Fruit fly (Drosophila melanogaster) whole organism, prepupa: ENCODE measurements around the gene CG7131.
A peak's percentile ranks its signal among the peaks of the same experiment; 100 is the strongest.

Source experiments
- Blimp-1 ChIP-seq: fragments of 200-800 bp; sonication (Bioruptor generic); optimal IDR thresholded peaks from 3 replicates; lab custom pipeline; 2017; ENCODE audit warnings: missing biosample characterization, missing genetic modification characterization, mild to moderate bottlenecking, moderate library complexity, missing genetic modification reagents
- CG10631 ChIP-seq: fragments of 200-800 bp; sonication (Bioruptor generic); optimal IDR thresholded peaks from 2 replicates; lab custom pipeline; 2016; ENCODE audit warnings: missing biosample characterization, missing genetic modification characterization
- CG11294 ChIP-seq: fragments of 200-800 bp; sonication (Bioruptor generic); IDR thresholded peaks from 2 replicates; pipeline ENCODE4 v1.3.6; 2022; ENCODE audit warnings: missing biosample characterization, missing genetic modification characterization
- CG11762 ChIP-seq: fragments of 200-800 bp; sonication (Bioruptor generic); optimal IDR thresholded peaks from 3 replicates; lab custom pipeline; 2016; ENCODE audit warnings: missing biosample characterization, missing genetic modification characterization; ENCODE audit not compliant: insufficient read depth
- CG15336 ChIP-seq: fragments of 200-800 bp; sonication (Bioruptor generic); IDR thresholded peaks from 2 replicates; pipeline ENCODE4 v1.3.6; 2022; ENCODE audit warnings: missing biosample characterization, missing genetic modification characterization
- CG1621 ChIP-seq: fragments of 200-800 bp; sonication (Bioruptor generic); optimal IDR thresholded peaks from 3 replicates; lab custom pipeline; 2018; ENCODE audit warnings: missing biosample characterization, mild to moderate bottlenecking, missing genetic modification characterization
- CG16779 ChIP-seq: fragments of 200-800 bp; sonication (Bioruptor generic); optimal IDR thresholded peaks from 3 replicates; lab custom pipeline; 2017; ENCODE audit warnings: missing biosample characterization, mild to moderate bottlenecking, missing genetic modification characterization
- CG3032 ChIP-seq: fragments of 200-800 bp; optimal IDR thresholded peaks from 2 replicates; lab custom pipeline; 2019; ENCODE audit warnings: missing biosample characterization, mild to moderate bottlenecking, missing genetic modification characterization, moderate library complexity
- CG32006 ChIP-seq: fragments of 200-800 bp; sonication (Bioruptor generic); optimal IDR thresholded peaks from 3 replicates; lab custom pipeline; 2017; ENCODE audit warnings: missing biosample characterization, mild to moderate bottlenecking, missing genetic modification characterization
- CG34406 ChIP-seq: fragments of 200-800 bp; sonication (Bioruptor generic); optimal IDR thresholded peaks from 3 replicates; lab custom pipeline; 2016; ENCODE audit warnings: missing biosample characterization, missing genetic modification characterization
- CG4318 ChIP-seq: fragments of 200-800 bp; sonication (Bioruptor generic); optimal IDR thresholded peaks from 3 replicates; lab custom pipeline; 2017; ENCODE audit warnings: missing biosample characterization, mild to moderate bottlenecking, missing genetic modification characterization
- CG6792 ChIP-seq: fragments of 200-800 bp; sonication (Bioruptor generic); optimal IDR thresholded peaks from 3 replicates; lab custom pipeline; 2016; ENCODE audit warnings: missing biosample characterization, missing genetic modification characterization
- CG6854 ChIP-seq: fragments of 200-800 bp; sonication (Bioruptor generic); optimal IDR thresholded peaks from 2 replicates; lab custom pipeline; 2017; ENCODE audit warnings: missing biosample characterization, mild to moderate bottlenecking, missing genetic modification characterization
- CG7368 ChIP-seq: fragments of 200-800 bp; sonication (Bioruptor generic); optimal IDR thresholded peaks from 3 replicates; lab custom pipeline; 2016; ENCODE audit warnings: missing biosample characterization, missing genetic modification characterization
- CG8119 ChIP-seq: fragments of 200-800 bp; sonication (Bioruptor generic); IDR thresholded peaks from 3 replicates; pipeline ENCODE4 v1.3.6; 2022; ENCODE audit warnings: missing biosample characterization, missing genetic modification characterization
- CG8319 ChIP-seq: fragments of 200-800 bp; sonication (Bioruptor generic); optimal IDR thresholded peaks from 3 replicates; lab custom pipeline; 2016; ENCODE audit warnings: missing biosample characterization, missing genetic modification characterization
- CG8632 ChIP-seq: fragments of 200-800 bp; sonication (Bioruptor generic); optimal IDR thresholded peaks from 3 replicates; lab custom pipeline; 2016; ENCODE audit warnings: missing biosample characterization, missing genetic modification characterization
- CG9139 ChIP-seq: fragments of 200-800 bp; sonication (Bioruptor generic); optimal IDR thresholded peaks from 3 replicates; lab custom pipeline; 2017; ENCODE audit warnings: missing biosample characterization, mild to moderate bottlenecking, missing genetic modification characterization
- Eip75B ChIP-seq: fragments of 200-800 bp; sonication (Bioruptor generic); optimal IDR thresholded peaks from 3 replicates; lab custom pipeline; 2016; ENCODE audit warnings: missing biosample characterization, missing genetic modification characterization
- Eip78C ChIP-seq: fragments of 200-800 bp; sonication (Bioruptor generic); peaks from one replicate; lab custom pipeline; 2016; ENCODE audit warnings: missing biosample characterization, missing genetic modification characterization
- Ets21C ChIP-seq: fragments of 200-800 bp; sonication (Bioruptor generic); optimal IDR thresholded peaks from 3 replicates; lab custom pipeline; 2016; ENCODE audit warnings: missing biosample characterization, missing genetic modification characterization
- Ets96B ChIP-seq: fragments of 200-800 bp; optimal IDR thresholded peaks from 2 replicates; lab custom pipeline; 2019; ENCODE audit warnings: missing biosample characterization, mild to moderate bottlenecking, missing genetic modification characterization, moderate library complexity
- Gug ChIP-seq: fragments of 200-800 bp; sonication (Bioruptor generic); IDR thresholded peaks from 2 replicates; pipeline ENCODE4 v1.3.6; 2022; ENCODE audit warnings: missing biosample characterization, missing genetic modification characterization
- Hr38 ChIP-seq: sonication (Bioruptor generic); optimal IDR thresholded peaks from 2 replicates; lab custom pipeline; 2016; ENCODE audit warnings: missing biosample characterization, missing genetic modification characterization
- Hr4 ChIP-seq: fragments of 200-800 bp; sonication (Bioruptor generic); optimal IDR thresholded peaks from 3 replicates; lab custom pipeline; 2016; ENCODE audit warnings: missing biosample characterization, missing genetic modification characterization
- Lpt ChIP-seq: fragments of 200-800 bp; sonication (Bioruptor generic); optimal IDR thresholded peaks from 3 replicates; lab custom pipeline; 2016; ENCODE audit warnings: missing biosample characterization, missing genetic modification characterization
- Met ChIP-seq: fragments of 200-800 bp; sonication (Bioruptor generic); optimal IDR thresholded peaks from 3 replicates; lab custom pipeline; 2016; ENCODE audit warnings: missing biosample characterization, missing genetic modification characterization
- OdsH ChIP-seq: fragments of 200-800 bp; sonication (Bioruptor generic); optimal IDR thresholded peaks from 3 replicates; lab custom pipeline; 2016; ENCODE audit warnings: missing biosample characterization, missing genetic modification characterization
- Sox102F ChIP-seq: fragments of 200-800 bp; sonication (Bioruptor generic); optimal IDR thresholded peaks from 2 replicates; lab custom pipeline; 2016; ENCODE audit warnings: missing biosample characterization, mild to moderate bottlenecking, missing genetic modification characterization
- Sox14 ChIP-seq: fragments of 200-800 bp; sonication (Bioruptor generic); optimal IDR thresholded peaks from 3 replicates; lab custom pipeline; 2016; ENCODE audit warnings: missing biosample characterization, missing genetic modification characterization
- Sox15 ChIP-seq: fragments of 200-800 bp; sonication (Bioruptor generic); optimal IDR thresholded peaks from 3 replicates; lab custom pipeline; 2016; ENCODE audit warnings: missing biosample characterization, missing genetic modification characterization
- achi ChIP-seq: fragments of 200-800 bp; sonication (Bioruptor generic); optimal IDR thresholded peaks from 3 replicates; lab custom pipeline; 2016; ENCODE audit warnings: missing biosample characterization, missing genetic modification characterization
- acj6 ChIP-seq: fragments of 200-800 bp; sonication (Bioruptor generic); optimal IDR thresholded peaks from 3 replicates; lab custom pipeline; 2016; ENCODE audit warnings: missing biosample characterization, missing genetic modification characterization
- cyc ChIP-seq: fragments of 200-800 bp; sonication (Bioruptor generic); optimal IDR thresholded peaks from 3 replicates; lab custom pipeline; 2016; ENCODE audit warnings: missing biosample characterization, missing genetic modification characterization
- dac ChIP-seq: fragments of 200-800 bp; sonication (Bioruptor generic); optimal IDR thresholded peaks from 2 replicates; lab custom pipeline; 2017; ENCODE audit warnings: missing biosample characterization, mild to moderate bottlenecking, missing genetic modification characterization
- dsx ChIP-seq: fragments of 200-800 bp; optimal IDR thresholded peaks from 3 replicates; lab custom pipeline; 2019; ENCODE audit warnings: missing biosample characterization, mild to moderate bottlenecking, missing genetic modification characterization, moderate library complexity; ENCODE audit not compliant: poor library complexity, severe bottlenecking
- eg ChIP-seq: fragments of 200-800 bp; sonication (Bioruptor generic); IDR thresholded peaks from 3 replicates; pipeline ENCODE4 v1.3.6; 2022; ENCODE audit warnings: missing biosample characterization, missing genetic modification characterization
- esn ChIP-seq: fragments of 200-800 bp; sonication (Bioruptor generic); optimal IDR thresholded peaks from 2 replicates; lab custom pipeline; 2016; ENCODE audit warnings: missing biosample characterization, mild to moderate bottlenecking, missing genetic modification characterization, moderate library complexity
- fd85E ChIP-seq: fragments of 200-800 bp; sonication (Bioruptor generic); optimal IDR thresholded peaks from 3 replicates; lab custom pipeline; 2016; ENCODE audit warnings: missing biosample characterization, missing genetic modification characterization
- fkh ChIP-seq: fragments of 200-800 bp; sonication (Bioruptor generic); optimal IDR thresholded peaks from 3 replicates; lab custom pipeline; 2017; ENCODE audit warnings: missing biosample characterization, mild to moderate bottlenecking, missing genetic modification characterization, moderate library complexity
- lz ChIP-seq: fragments of 200-800 bp; sonication (Bioruptor generic); optimal IDR thresholded peaks from 3 replicates; lab custom pipeline; 2016; ENCODE audit warnings: missing biosample characterization, missing genetic modification characterization
- net ChIP-seq: fragments of 200-800 bp; sonication (Bioruptor generic); optimal IDR thresholded peaks from 3 replicates; lab custom pipeline; 2016; ENCODE audit warnings: missing biosample characterization, missing genetic modification characterization
- pdm3 ChIP-seq: fragments of 200-800 bp; sonication (Bioruptor generic); optimal IDR thresholded peaks from 3 replicates; lab custom pipeline; 2016; ENCODE audit warnings: missing biosample characterization, missing genetic modification characterization
- ss ChIP-seq, 2 experiments: fragments of 200-800 bp; sonication (Bioruptor generic); optimal IDR thresholded peaks; 2 replicates in 1 of 2; 3 replicates in 1 of 2; lab custom pipeline; 2017 to 2018; ENCODE audit warnings: mild to moderate bottlenecking in 2 of 2, missing biosample characterization in 2 of 2, missing genetic modification characterization in 2 of 2, moderate library complexity in 1 of 2
- svp ChIP-seq: fragments of 200-800 bp; sonication (Bioruptor generic); peaks from one replicate; lab custom pipeline; 2016; ENCODE audit warnings: missing biosample characterization, missing genetic modification characterization
- vri ChIP-seq: fragments of 200-800 bp; sonication (Bioruptor generic); optimal IDR thresholded peaks from 3 replicates; lab custom pipeline; 2016; ENCODE audit warnings: missing biosample characterization, mild to moderate bottlenecking, missing genetic modification characterization

CG7131 gene

DNA sequence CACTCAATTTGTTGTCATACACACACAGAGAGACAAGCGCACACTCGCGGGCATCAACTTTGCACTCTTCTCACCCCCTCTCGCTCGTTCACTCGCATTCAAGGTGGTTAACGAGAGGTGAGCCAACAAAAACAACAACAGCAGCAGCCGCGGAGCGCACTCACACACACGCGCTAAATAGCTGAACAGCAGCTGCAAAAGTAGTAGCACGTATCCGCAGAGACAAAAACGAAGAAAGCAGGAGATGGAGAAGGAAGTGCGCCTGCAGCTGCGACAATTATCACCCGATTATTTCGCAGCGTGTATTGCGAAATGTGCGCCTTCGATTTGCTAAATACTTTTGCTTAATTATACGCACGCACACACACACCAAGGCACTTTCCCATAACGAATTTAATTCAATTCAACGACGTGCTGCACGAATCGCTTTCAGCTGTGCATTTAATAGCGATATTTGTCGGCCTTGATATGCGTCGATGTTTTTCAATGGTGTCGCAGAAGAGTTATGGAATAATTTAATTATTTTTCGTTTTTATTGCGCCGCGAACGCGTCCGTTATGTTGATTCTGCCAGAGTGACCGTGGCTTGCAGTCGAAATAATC, 9.8 kb upstream of the CG7131 start (continued):
- peak; percentile 57 for TF ChIP-seq CG8119 (GFP tag; lab: Robert Waterston, UW)
- peak; percentile 70 for TF ChIP-seq svp (GFP tag; lab: Kevin White, UChicago)
- TF ChIP-seq Met (GFP tag; lab: Kevin White, UChicago): no peak
- TF ChIP-seq Sox14 (GFP tag; lab: Kevin White, UChicago): peak; percentile 38
- peak; percentile 20 for TF ChIP-seq CG32006 (GFP tag; lab: Kevin White, UChicago)
- TF ChIP-seq achi (GFP tag; lab: Kevin White, UChicago): peak; percentile 19
- TF ChIP-seq CG15336 (GFP tag; lab: Robert Waterston, UW): peak; percentile 56
- TF ChIP-seq CG4318: no peak
- TF ChIP-seq Blimp-1 (GFP tag; lab: Kevin White, UChicago): no peak
- TF ChIP-seq Sox15 (GFP tag; lab: Kevin White, UChicago): no peak
- peak; percentile 51 for TF ChIP-seq vri (GFP tag; lab: Kevin White, UChicago)
- TF ChIP-seq pdm3: peak; percentile 5
- TF ChIP-seq CG16779 (tag; lab: Kevin White, UChicago): peak; percentile 28

- peak; percentile 44 for TF ChIP-seq OdsH (GFP tag; lab: Kevin White, UChicago)
- TF ChIP-seq Eip78C (GFP tag; lab: Kevin White, UChicago): peak; percentile 40
- TF ChIP-seq CG8632 (GFP tag; lab: Kevin White, UChicago): peak; percentile 18
- no peak for TF ChIP-seq CG6792 (GFP tag; lab: Kevin White, UChicago)
- peak; percentile 67 for TF ChIP-seq svp (GFP tag; lab: Kevin White, UChicago)
- TF ChIP-seq esn (GFP tag; lab: Kevin White, UChicago): no peak
- TF ChIP-seq Blimp-1 (GFP tag; lab: Kevin White, UChicago): no peak
- no peak for TF ChIP-seq Met (GFP tag; lab: Kevin White, UChicago)
- TF ChIP-seq CG11294 (GFP tag; lab: Robert Waterston, UW): peak; percentile 33; the same call in 1 of the 2 replicates
- peak; percentile 58; the same call in 2 of the 3 replicates for TF ChIP-seq eg (GFP tag; lab: Robert Waterston, UW)
- TF ChIP-seq CG8319 (GFP tag; lab: Kevin White, UChicago): no peak
- no peak for TF ChIP-seq ss (GFP tag; optimal IDR thresholded peaks at IDR 0.05; lab: Kevin White, UChicago)
- peak; percentile 41; the same call in 1 of the 2 replicates for TF ChIP-seq Gug (GFP tag; lab: Robert Waterston, UW)
- TF ChIP-seq acj6: peak; percentile 12
- TF ChIP-seq Hr38 (GFP tag; lab: Kevin White, UChicago): no peak
- TF ChIP-seq lz (GFP tag; lab: Kevin White, UChicago): no peak
- no peak for TF ChIP-seq Ets21C (GFP tag; lab: Kevin White, UChicago)
- TF ChIP-seq dac (GFP tag; lab: Kevin White, UChicago): peak; percentile 31
- peak; percentile 46 for TF ChIP-seq CG10631 (GFP tag; lab: Kevin White, UChicago)
- no peak for TF ChIP-seq dsx (GFP tag; lab: Kevin White, UChicago)
- TF ChIP-seq CG8119 (GFP tag; lab: Robert Waterston, UW): peak; percentile 42; the same call in 1 of the 3 replicates
- TF ChIP-seq CG1621 (tag; lab: Kevin White, UChicago): no peak
- peak; percentile 52 for TF ChIP-seq fkh
- TF ChIP-seq Hr4 (GFP tag; lab: Kevin White, UChicago): peak; percentile 47
- TF ChIP-seq CG7368 (GFP tag; lab: Kevin White, UChicago): peak; percentile 4
- TF ChIP-seq Sox102F (GFP tag; lab: Kevin White, UChicago): no peak
- peak; percentile 13 for TF ChIP-seq CG3032 (tag; lab: Kevin White, UChicago)
- no peak for TF ChIP-seq CG9139 (GFP tag; lab: Kevin White, UChicago)
- no peak for TF ChIP-seq CG11762 (GFP tag; lab: Kevin White, UChicago)
- TF ChIP-seq CG6854 (GFP tag; lab: Kevin White, UChicago): no peak
- TF ChIP-seq Sox15 (GFP tag; lab: Kevin White, UChicago): no peak
- peak; percentile 22 for TF ChIP-seq Eip75B
- peak; percentile 19 for TF ChIP-seq CG4318
- TF ChIP-seq Lpt (GFP tag; lab: Kevin White, UChicago): no peak
- no peak for TF ChIP-seq net (GFP tag; lab: Kevin White, UChicago)
- peak; percentile 24 for TF ChIP-seq CG34406 (GFP tag; lab: Kevin White, UChicago)
- no peak for TF ChIP-seq cyc
- TF ChIP-seq pdm3: no peak
- no peak for TF ChIP-seq Ets96B
- TF ChIP-seq CG32006 (GFP tag; lab: Kevin White, UChicago): peak; percentile 65
- no peak for TF ChIP-seq fd85E
Measured at dm6 chr3R:18297444-18298297, 9.1 kb upstream of the CG7131 start.
